Fruit fly (Drosophila melanogaster) whole organism, embryonic: ENCODE measurements around the gene CG33110.

Experiments used
- Abd-B ChIP-seq: fragments of 200-800 bp; sonication (Bioruptor generic); optimal IDR thresholded peaks from 2 replicates; lab custom pipeline; 2018; ENCODE audit warnings: missing biosample characterization, mild to moderate bottlenecking, missing genetic modification characterization, moderate library complexity
- CG1233 ChIP-seq: fragments of 200-800 bp; sonication (Bioruptor generic); optimal IDR thresholded peaks from 4 replicates; lab custom pipeline; 2018; ENCODE audit warnings: missing biosample characterization, mild to moderate bottlenecking, missing genetic modification characterization
- CG13775 ChIP-seq: fragments of 200-800 bp; sonication (Bioruptor generic); optimal IDR thresholded peaks from 3 replicates; lab custom pipeline; 2017; ENCODE audit warnings: missing biosample characterization, mild to moderate bottlenecking, missing genetic modification characterization
- CG15601 ChIP-seq: fragments of 200-800 bp; sonication (Bioruptor generic); optimal IDR thresholded peaks from 3 replicates; lab custom pipeline; 2019; ENCODE audit warnings: missing biosample characterization, mild to moderate bottlenecking, missing genetic modification characterization, moderate library complexity
- CG1602 ChIP-seq: fragments of 200-800 bp; sonication (Bioruptor generic); optimal IDR thresholded peaks from 3 replicates; lab custom pipeline; 2016; ENCODE audit warnings: missing biosample characterization, missing genetic modification characterization
- CG1792 ChIP-seq: fragments of 200-800 bp; sonication (Bioruptor generic); optimal IDR thresholded peaks from 2 replicates; lab custom pipeline; 2016; ENCODE audit warnings: missing biosample characterization, missing genetic modification characterization
- CG2678 ChIP-seq: fragments of 200-800 bp; sonication (Bioruptor generic); optimal IDR thresholded peaks from 3 replicates; lab custom pipeline; 2019; ENCODE audit warnings: missing biosample characterization, mild to moderate bottlenecking, missing genetic modification characterization, moderate library complexity
- CG2889 ChIP-seq: fragments of 200-800 bp; sonication (Bioruptor generic); IDR thresholded peaks from 3 replicates; pipeline ENCODE4 v1.3.6; 2022; ENCODE audit warnings: missing biosample characterization, missing genetic modification characterization
- CG3281 ChIP-seq: fragments of 200-800 bp; sonication (Bioruptor generic); optimal IDR thresholded peaks from 3 replicates; lab custom pipeline; 2017; ENCODE audit warnings: missing biosample characterization, mild to moderate bottlenecking, missing genetic modification characterization
- CG3726 ChIP-seq: fragments of 200-800 bp; sonication (Bioruptor generic); IDR thresholded peaks from 3 replicates; pipeline ENCODE4, ENCODE4 v1.3.6; 2022; ENCODE audit warnings: missing biosample characterization, missing genetic modification characterization
- CG43689 ChIP-seq: fragments of 200-800 bp; sonication (Bioruptor generic); IDR thresholded peaks from 2 replicates; pipeline ENCODE4 v1.3.6; 2022; ENCODE audit warnings: missing biosample characterization, missing genetic modification characterization
- CG4854 ChIP-seq: fragments of 200-800 bp; sonication (Bioruptor generic); optimal IDR thresholded peaks from 2 replicates; lab custom pipeline; 2016; ENCODE audit warnings: missing biosample characterization, missing genetic modification characterization, inconsistent platforms
- CG7556 ChIP-seq: fragments of 200-800 bp; sonication (Bioruptor generic); optimal IDR thresholded peaks from 2 replicates; lab custom pipeline; 2017; ENCODE audit warnings: missing biosample characterization, mild to moderate bottlenecking, missing genetic modification characterization
- Drgx ChIP-seq: fragments of 200-800 bp; sonication (Bioruptor generic); IDR thresholded peaks from 2 replicates; pipeline ENCODE4 v1.3.6; 2022; ENCODE audit warnings: missing biosample characterization, missing genetic modification characterization
- E2f1 ChIP-seq: fragments of 200-800 bp; sonication (Bioruptor generic); IDR thresholded peaks from 2 replicates; pipeline ENCODE4 v1.3.6; 2022; ENCODE audit warnings: missing biosample characterization, missing genetic modification characterization
- Eip74EF ChIP-seq, 2 experiments: fragments of 200-800 bp in 1 of 2; fragments of >200 bp in 1 of 2; sonication (Bioruptor generic) in 1 of 2; optimal IDR thresholded peaks; 2 replicates each; lab custom pipeline; 2017 to 2019; ENCODE audit warnings: missing biosample characterization in 2 of 2, missing genetic modification characterization in 2 of 2, mild to moderate bottlenecking in 1 of 2, moderate library complexity in 1 of 2
- Fer1 ChIP-seq: fragments of 200-800 bp; sonication (Bioruptor generic); optimal IDR thresholded peaks from 2 replicates; lab custom pipeline; 2017; ENCODE audit warnings: missing biosample characterization, mild to moderate bottlenecking, missing genetic modification characterization
- Fer2 ChIP-seq: fragments of 200-800 bp; sonication (Bioruptor generic); optimal IDR thresholded peaks from 2 replicates; lab custom pipeline; 2018; ENCODE audit warnings: missing biosample characterization, mild to moderate bottlenecking, missing genetic modification characterization, moderate library complexity
- H15 ChIP-seq: fragments of 200-800 bp; sonication (Bioruptor generic); IDR thresholded peaks from 3 replicates; pipeline ENCODE4 v1.3.6; 2022; ENCODE audit warnings: missing biosample characterization, missing genetic modification characterization
- HHEX ChIP-seq: fragments of 200-800 bp; sonication (Bioruptor generic); optimal IDR thresholded peaks from 3 replicates; lab custom pipeline; 2017; ENCODE audit warnings: missing biosample characterization, mild to moderate bottlenecking, missing genetic modification characterization, missing genetic modification reagents
- Oli ChIP-seq: fragments of 200-800 bp; sonication (Bioruptor generic); optimal IDR thresholded peaks from 2 replicates; lab custom pipeline; 2018; ENCODE audit warnings: missing biosample characterization, mild to moderate bottlenecking, missing genetic modification characterization, moderate library complexity
- Opbp ChIP-seq: fragments of 200-800 bp; sonication (Bioruptor generic); IDR thresholded peaks from 3 replicates; pipeline ENCODE4 v1.3.6; 2022; ENCODE audit warnings: missing biosample characterization, missing genetic modification characterization; ENCODE audit not compliant: partially characterized antibody
- Pdp1 ChIP-seq, 2 experiments: fragments of 200-800 bp; sonication (Bioruptor generic); optimal IDR thresholded peaks; 3 replicates each; lab custom pipeline; 2016; ENCODE audit warnings: missing biosample characterization in 2 of 2, missing genetic modification characterization in 2 of 2, mild to moderate bottlenecking in 1 of 2, moderate library complexity in 1 of 2
- TFAM ChIP-seq: fragments of 200-800 bp; sonication (Bioruptor generic); optimal IDR thresholded peaks from 2 replicates; lab custom pipeline; 2017; ENCODE audit warnings: missing biosample characterization, missing genetic modification characterization, inconsistent platforms
- Xbp1 ChIP-seq: fragments of 200-800 bp; sonication (Bioruptor generic); optimal IDR thresholded peaks from 3 replicates; lab custom pipeline; 2016; ENCODE audit warnings: missing biosample characterization, mild to moderate bottlenecking, missing genetic modification characterization
- aop ChIP-seq: fragments of 200-800 bp; sonication (Bioruptor generic); IDR thresholded peaks from 2 replicates; pipeline ENCODE4 v1.3.6; 2022; ENCODE audit warnings: missing biosample characterization, missing genetic modification characterization
- bigmax ChIP-seq: fragments of 200-800 bp; sonication (Bioruptor generic); optimal IDR thresholded peaks from 2 replicates; lab custom pipeline; 2018; ENCODE audit warnings: missing biosample characterization, mild to moderate bottlenecking, missing genetic modification characterization
- cg ChIP-seq: fragments of 200-800 bp; sonication (Bioruptor generic); optimal IDR thresholded peaks from 3 replicates; lab custom pipeline; 2019; ENCODE audit warnings: missing biosample characterization, mild to moderate bottlenecking, missing genetic modification characterization, moderate library complexity
- chinmo ChIP-seq: fragments of 200-800 bp; sonication (Bioruptor generic); IDR thresholded peaks from 4 replicates; pipeline ENCODE4 v1.3.6; 2022; ENCODE audit warnings: missing biosample characterization, missing genetic modification characterization; ENCODE audit not compliant: partially characterized antibody
- chm ChIP-seq: fragments of 200-800 bp; sonication (Bioruptor generic); IDR thresholded peaks from 2 replicates; pipeline ENCODE4 v1.3.6; 2022; ENCODE audit warnings: missing biosample characterization, missing genetic modification characterization
- dmrt99B ChIP-seq: fragments of 200-800 bp; sonication (Bioruptor generic); optimal IDR thresholded peaks from 2 replicates; lab custom pipeline; 2018; ENCODE audit warnings: missing biosample characterization, mild to moderate bottlenecking, missing genetic modification characterization, moderate library complexity
- dpn ChIP-seq, 2 experiments: fragments of 200-800 bp; sonication (Bioruptor generic); optimal IDR thresholded peaks; 3 replicates each; lab custom pipeline; 2016; ENCODE audit warnings: missing biosample characterization in 2 of 2, missing genetic modification characterization in 2 of 2
- grau ChIP-seq: fragments of 200-800 bp; optimal IDR thresholded peaks from 3 replicates; lab custom pipeline; 2019; ENCODE audit warnings: missing biosample characterization, mild to moderate bottlenecking, missing genetic modification characterization, moderate library complexity
- knrl ChIP-seq: fragments of 200-800 bp; sonication (Bioruptor generic); IDR thresholded peaks from 3 replicates; pipeline ENCODE4 v1.3.6; 2022; ENCODE audit warnings: missing biosample characterization, missing genetic modification characterization; ENCODE audit not compliant: partially characterized antibody
- nmo ChIP-seq: fragments of 200-800 bp; sonication (Bioruptor generic); optimal IDR thresholded peaks from 2 replicates; lab custom pipeline; 2018; ENCODE audit warnings: missing biosample characterization, mild to moderate bottlenecking, missing genetic modification characterization, moderate library complexity
- odd ChIP-seq: fragments of 200-800 bp; sonication (Bioruptor generic); optimal IDR thresholded peaks from 2 replicates; lab custom pipeline; 2017; ENCODE audit warnings: missing biosample characterization, mild to moderate bottlenecking, missing genetic modification characterization
- otp ChIP-seq: fragments of 200-800 bp; sonication (Bioruptor generic); IDR thresholded peaks from 3 replicates; pipeline ENCODE4, ENCODE4 v1.3.6; 2022; ENCODE audit warnings: missing biosample characterization, missing genetic modification characterization
- pan ChIP-seq, 4 experiments: fragments of >200 bp in 3 of 4; fragments of 200-800 bp in 1 of 4; sonication (Bioruptor generic) in 1 of 4; optimal IDR thresholded peaks in 3 of 4; IDR thresholded peaks in 1 of 4; 2 replicates each; pipeline versions ENCODE4 v1.3.6 to Lab custom; 2017 to 2022; ENCODE audit warnings: missing biosample characterization in 2 of 4, missing genetic modification characterization in 2 of 4, mixed read lengths in 1 of 4
- pita ChIP-seq: fragments of 200-800 bp; sonication (Bioruptor generic); optimal IDR thresholded peaks from 2 replicates; lab custom pipeline; 2017; ENCODE audit warnings: missing biosample characterization, mild to moderate bottlenecking, missing genetic modification characterization
- pzg ChIP-seq: fragments of 200-800 bp; sonication (Bioruptor generic); optimal IDR thresholded peaks from 3 replicates; lab custom pipeline; 2018; ENCODE audit warnings: missing biosample characterization, mild to moderate bottlenecking, missing genetic modification characterization, moderate library complexity
- repo ChIP-seq: fragments of 200-800 bp; sonication (Bioruptor generic); optimal IDR thresholded peaks from 2 replicates; lab custom pipeline; 2016; ENCODE audit warnings: missing biosample characterization, missing genetic modification characterization
- sisA ChIP-seq: fragments of 200-800 bp; sonication (Bioruptor generic); IDR thresholded peaks from 2 replicates; pipeline ENCODE4 v1.3.6; 2022; ENCODE audit warnings: missing biosample characterization, missing genetic modification characterization
- so ChIP-seq: fragments of 200-800 bp; sonication (Bioruptor generic); IDR thresholded peaks from 3 replicates; pipeline ENCODE4 v1.3.6; 2022; ENCODE audit warnings: missing biosample characterization, missing genetic modification characterization
- sqz ChIP-seq: fragments of 200-800 bp; sonication (Bioruptor generic); optimal IDR thresholded peaks from 3 replicates; lab custom pipeline; 2018; ENCODE audit warnings: missing biosample characterization, mild to moderate bottlenecking, missing genetic modification characterization
- stc ChIP-seq: fragments of 200-800 bp; sonication (Bioruptor generic); IDR thresholded peaks from 2 replicates; pipeline ENCODE4 v1.3.6; 2022; ENCODE audit warnings: missing biosample characterization, missing genetic modification characterization
- trem ChIP-seq: fragments of 200-800 bp; optimal IDR thresholded peaks from 3 replicates; lab custom pipeline; 2019; ENCODE audit warnings: missing biosample characterization, mild to moderate bottlenecking, missing genetic modification characterization, moderate library complexity

CG33110 gene

DNA sequence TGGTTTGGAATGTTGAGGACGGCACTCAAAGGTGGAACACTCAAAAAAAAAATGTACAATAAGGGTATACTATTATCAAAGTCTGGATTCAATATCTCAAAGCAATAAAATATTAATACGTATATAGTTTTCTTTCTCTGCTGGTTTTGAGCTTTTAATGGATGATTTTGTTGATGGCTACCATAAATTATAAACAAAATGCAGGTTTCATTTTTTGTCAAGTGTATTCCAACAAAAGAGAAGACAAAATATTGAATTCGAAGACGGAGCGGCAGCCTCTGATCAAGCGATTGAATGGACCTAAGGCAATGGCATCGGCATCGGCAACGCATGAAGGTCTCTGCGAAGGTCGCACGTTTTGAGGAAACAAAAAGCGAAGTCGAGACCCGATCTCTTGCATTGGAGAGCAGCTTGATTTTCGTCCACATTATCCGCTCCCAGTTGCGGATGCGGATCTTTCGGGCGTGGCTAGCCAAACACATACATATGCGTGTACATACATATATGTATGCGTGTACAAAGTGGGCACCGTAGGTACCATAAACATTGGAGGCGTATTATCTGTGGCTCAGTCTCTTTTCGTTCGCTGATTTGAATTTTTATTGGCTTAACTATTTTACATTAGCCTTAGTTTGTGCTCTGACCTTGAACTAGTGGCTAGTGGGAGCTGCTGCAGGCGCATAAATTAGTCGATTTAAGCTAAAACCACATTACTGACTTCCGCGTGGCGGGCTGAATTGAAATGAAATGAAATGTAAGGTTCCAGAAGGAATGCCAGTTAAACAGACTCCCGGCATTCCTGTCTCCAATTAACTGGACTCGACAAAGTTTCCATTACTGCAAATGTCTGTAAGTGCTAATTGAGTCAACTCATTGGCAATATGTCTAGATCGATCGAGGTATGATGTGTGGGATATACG is 33.2 kb upstream of the CG33110 start (continued):
- TF ChIP-seq Eip74EF (GFP tag; optimal IDR thresholded peaks at IDR 0.05; lab: Kevin White, UChicago) (peak in 1 of 2 experiments; percentile 56), dmrt99B (peak; percentile 79), CG1233 (GFP tag; lab: Kevin White, UChicago) (no peak), repo (GFP tag; lab: Kevin White, UChicago) (no peak), CG1792 (GFP tag; lab: Kevin White, UChicago) (peak; percentile 11), Fer1 (peak; percentile 55), CG4854 (GFP tag; lab: Kevin White, UChicago) (no peak), CG3281 (peak; percentile 35), Oli (tag; lab: Kevin White, UChicago) (peak; percentile 55), so (no peak), grau (peak; percentile 54), sqz (GFP tag; lab: Kevin White, UChicago) (peak; percentile 10), CG2889 (0 out of 3 replicates have a peak, but pooled peaks have one; percentile 30), Pdp1 (GFP tag; optimal IDR thresholded peaks at IDR 0.05; lab: Kevin White, UChicago) (peak in 1 of 2 experiments; percentile 1), CG7556 (peak; percentile 39), trem (tag; lab: Kevin White, UChicago) (no peak), CG43689 (0 out of 2 replicates have a peak, but pooled peaks have one; percentile 22), TFAM (GFP tag; lab: Kevin White, UChicago) (no peak), Opbp (no peak), CG2678 (tag; lab: Kevin White, UChicago) (peak; percentile 61), knrl (GFP tag; lab: Robert Waterston, UW) (no peak), CG13775 (peak; percentile 40), Fer2 (tag; lab: Kevin White, UChicago) (no peak), nmo (GFP tag; lab: Kevin White, UChicago) (peak; percentile 36), aop (GFP tag; lab: Robert Waterston, UW) (no peak), pan (optimal IDR thresholded peaks at IDR 0.05; lab: Kevin White, UChicago) (no peak), pan (GFP tag; optimal IDR thresholded peaks at IDR 0.05 in 1 of 2, IDR thresholded peaks at IDR 0.05 in 1 of 2) (peak in 1 of 2 experiments; percentile 70), cg (GFP tag; lab: Kevin White, UChicago) (peak; percentile 16), dpn (GFP tag; optimal IDR thresholded peaks at IDR 0.05; lab: Kevin White, UChicago) (peak; percentile 37 to 48), pita (GFP tag; lab: Kevin White, UChicago) (no peak), Abd-B (GFP tag; lab: Kevin White, UChicago) (peak; percentile 17), sisA (peak; percentile 37; the same call in 1 of the 2 replicates), HHEX (GFP tag; lab: Kevin White, UChicago) (peak; percentile 22), CG15601 (tag; lab: Kevin White, UChicago) (peak; percentile 20), chm (GFP tag; lab: Robert Waterston, UW) (0 out of 2 replicates have a peak, but pooled peaks have one; percentile 6), pzg (GFP tag; lab: Kevin White, UChicago) (no peak), CG3726 (GFP tag; lab: Robert Waterston, UW) (0 out of 3 replicates have a peak, but pooled peaks have one; percentile 31), odd (GFP tag; lab: Kevin White, UChicago) (peak; percentile 44), otp (GFP tag; lab: Robert Waterston, UW) (peak; percentile 32; the same call in 1 of the 3 replicates), Xbp1 (GFP tag; lab: Kevin White, UChicago) (peak; percentile 44), CG1602 (GFP tag; lab: Kevin White, UChicago) (no peak), Drgx (GFP tag; lab: Robert Waterston, UW) (0 out of 2 replicates have a peak, but pooled peaks have one; percentile 13), chinmo (GFP tag; lab: Robert Waterston, UW) (peak; percentile 55; the same call in 3 of the 4 replicates), bigmax (GFP tag; lab: Kevin White, UChicago) (no peak), H15 (GFP tag; lab: Robert Waterston, UW) (peak; percentile 14; the same call in 1 of the 3 replicates), stc (GFP tag; lab: Robert Waterston, UW) (peak; percentile 73), E2f1 (0 out of 2 replicates have a peak, but pooled peaks have one; percentile 30)
